Worm (Caenorhabditis elegans): Measurements from ENCODE around the gene F49F1.17.

ce11 chrIV:4144784-4145183, 9.1 kb upstream of the F49F1.17 start, which contains the start of gene R07C12.3:
- TF ChIP-seq ama-1 (optimal IDR thresholded peaks at IDR 0.05): no peak
- no peak for TF ChIP-seq elt-3 (tag; optimal IDR thresholded peaks at IDR 0.05)
- TF ChIP-seq ZK546.5 (tag; optimal IDR thresholded peaks at IDR 0.05): no peak
- TF ChIP-seq lin-11 (tag; optimal IDR thresholded peaks at IDR 0.05): no peak
- no peak for TF ChIP-seq egl-27 (tag; optimal IDR thresholded peaks at IDR 0.05)
